Fruit fly (Drosophila melanogaster): ENCODE measurements around the gene CG10654.
A peak's percentile ranks its signal among the peaks of the same experiment; 100 is the strongest.

- TF ChIP-seq gl (tag; optimal IDR thresholded peaks at IDR 0.05) (peak; percentile 61), CG8301 (tag; optimal IDR thresholded peaks at IDR 0.05) (peak; percentile 94), fd96Ca (GFP tag; IDR thresholded peaks at IDR 0.05) (peak; percentile 96)
These were observed 17.1 kb downstream of the CG10654 start, which contains the start of gene CG10660 for dm6 chr3L:12490418-12491035.

Data from whole organism, pupa.